Fruit fly (Drosophila melanogaster): ENCODE results near the gene CG9265.

CG9265 gene

DNA sequence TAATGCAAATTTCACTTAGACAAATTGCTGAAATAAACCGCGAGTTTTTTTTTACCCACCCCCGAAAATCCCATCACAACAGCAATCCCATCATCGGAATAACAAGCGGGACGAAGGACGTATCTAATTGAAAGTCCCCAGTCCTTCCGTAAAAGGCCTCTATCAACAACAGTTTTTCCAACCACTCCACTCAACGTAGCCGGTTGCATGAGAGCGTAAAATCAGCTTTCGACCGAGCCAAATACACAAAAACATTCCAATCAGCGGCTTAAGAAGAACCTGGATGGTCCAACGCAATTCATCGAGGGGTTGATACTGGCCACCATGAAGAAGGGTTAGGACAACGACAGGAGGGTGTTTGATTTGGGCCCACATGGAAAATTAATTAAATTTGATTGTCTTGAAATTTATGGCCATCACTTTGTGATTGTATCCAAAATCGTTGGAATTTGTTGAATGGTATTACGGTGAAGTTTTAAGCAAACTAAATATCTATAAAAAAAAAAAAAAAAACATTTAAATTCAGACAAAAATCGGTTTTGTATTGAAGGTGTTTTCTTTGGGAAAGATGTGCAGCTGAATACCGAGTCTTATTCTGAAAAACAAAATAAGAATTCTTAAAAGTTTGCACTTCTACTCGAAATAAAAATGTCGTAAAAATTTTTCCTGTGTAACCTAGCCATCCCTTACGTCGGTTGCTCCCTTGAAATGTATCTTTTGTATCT is 56.6 kb downstream of the CG9265 start (continued):
- peak; percentile 41 for TF ChIP-seq esn (GFP tag; optimal IDR thresholded peaks at IDR 0.05)
- peak; percentile 22 for TF ChIP-seq Hr39 (GFP tag; optimal IDR thresholded peaks at IDR 0.05)
- TF ChIP-seq eg (GFP tag; IDR thresholded peaks at IDR 0.05), result no peak
- peak in 1 of 2 experiments; percentile 17 for TF ChIP-seq salr (GFP tag; optimal IDR thresholded peaks at IDR 0.05)
- peak; percentile 9 for TF ChIP-seq lz (GFP tag; optimal IDR thresholded peaks at IDR 0.05)
- TF ChIP-seq fd85E (GFP tag; optimal IDR thresholded peaks at IDR 0.05), result no peak
- TF ChIP-seq Eip93F (GFP tag; optimal IDR thresholded peaks at IDR 0.05), result no peak
- no peak for TF ChIP-seq CG6276 (GFP tag; optimal IDR thresholded peaks at IDR 0.05)
- TF ChIP-seq dsx (GFP tag; optimal IDR thresholded peaks at IDR 0.05; ENCODE audit: poor library complexity, severe bottlenecking), result no peak
- TF ChIP-seq CG1621 (tag; optimal IDR thresholded peaks at IDR 0.05), result no peak
- TF ChIP-seq CG31627 (GFP tag; optimal IDR thresholded peaks at IDR 0.05), result peak; percentile 1
- peak; percentile 8 for TF ChIP-seq acj6 (GFP tag; optimal IDR thresholded peaks at IDR 0.05)
- TF ChIP-seq CG9139 (GFP tag; optimal IDR thresholded peaks at IDR 0.05), result no peak
- no peak for TF ChIP-seq CG6163 (GFP tag; IDR thresholded peaks at IDR 0.05)
- TF ChIP-seq spab (GFP tag; optimal IDR thresholded peaks at IDR 0.05), result no peak
- peak; percentile 29 for TF ChIP-seq topi (GFP tag; optimal IDR thresholded peaks at IDR 0.05)
- TF ChIP-seq Blimp-1 (GFP tag; optimal IDR thresholded peaks at IDR 0.05), result no peak
- no peak for TF ChIP-seq CG6854 (GFP tag; optimal IDR thresholded peaks at IDR 0.05)
- no peak for TF ChIP-seq Hr4 (GFP tag; optimal IDR thresholded peaks at IDR 0.05)
- TF ChIP-seq CG8319 (GFP tag; optimal IDR thresholded peaks at IDR 0.05), result no peak
- TF ChIP-seq Met (GFP tag; optimal IDR thresholded peaks at IDR 0.05), result peak; percentile 36
- TF ChIP-seq Gug (GFP tag; IDR thresholded peaks at IDR 0.05), result no peak
- peak; percentile 18 for TF ChIP-seq Sox14 (GFP tag; optimal IDR thresholded peaks at IDR 0.05)
- TF ChIP-seq Ets96B (tag; optimal IDR thresholded peaks at IDR 0.05), result peak; percentile 4
- no peak for TF ChIP-seq CG8632 (GFP tag; optimal IDR thresholded peaks at IDR 0.05)
- no peak for TF ChIP-seq fkh (GFP tag; optimal IDR thresholded peaks at IDR 0.05)
- TF ChIP-seq CG6808 (GFP tag; optimal IDR thresholded peaks at IDR 0.05), result no peak
- no peak for TF ChIP-seq CG11294 (GFP tag; IDR thresholded peaks at IDR 0.05)
- no peak for TF ChIP-seq Eip75B (GFP tag; optimal IDR thresholded peaks at IDR 0.05)
- no peak for TF ChIP-seq CG15336 (GFP tag; IDR thresholded peaks at IDR 0.05)
- no peak for TF ChIP-seq CG4318 (GFP tag; optimal IDR thresholded peaks at IDR 0.05)

DNA sequence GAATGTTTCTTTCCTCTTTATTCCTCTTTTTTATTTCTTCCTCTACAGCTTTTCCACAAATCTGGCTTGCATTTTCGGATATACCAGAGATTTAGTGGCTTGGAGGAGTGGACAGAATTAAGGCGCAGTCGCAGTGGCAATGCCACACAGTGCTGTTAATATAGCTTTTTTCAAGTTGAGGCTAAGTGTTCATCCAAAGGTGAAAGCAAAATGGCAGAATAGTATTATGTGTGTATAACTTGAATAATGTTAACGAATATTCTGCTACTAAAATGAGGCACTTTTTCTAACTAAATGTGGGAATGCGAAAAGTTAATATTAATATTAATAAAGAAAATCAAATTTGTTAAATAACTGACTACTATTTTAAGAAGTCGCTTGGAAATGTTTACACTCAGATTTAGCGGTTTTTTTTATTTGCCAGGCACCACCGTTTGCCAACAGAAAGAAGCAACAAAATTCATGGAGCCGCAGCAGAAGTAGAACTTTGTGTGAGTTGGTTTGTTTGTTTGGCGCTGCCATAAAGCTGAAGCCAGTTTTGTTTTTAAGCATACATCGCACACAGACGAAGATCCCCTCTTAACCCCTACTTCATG is 58.1 kb downstream of the CG9265 start:
- TF ChIP-seq CG31627 (GFP tag; optimal IDR thresholded peaks at IDR 0.05) (no peak), Sox14 (GFP tag; optimal IDR thresholded peaks at IDR 0.05) (no peak), CG34406 (GFP tag; optimal IDR thresholded peaks at IDR 0.05) (no peak), fkh (GFP tag; optimal IDR thresholded peaks at IDR 0.05) (no peak), Sox15 (GFP tag; optimal IDR thresholded peaks at IDR 0.05) (no peak), topi (GFP tag; optimal IDR thresholded peaks at IDR 0.05) (no peak), acj6 (GFP tag; optimal IDR thresholded peaks at IDR 0.05) (no peak), CG11294 (GFP tag; IDR thresholded peaks at IDR 0.05) (no peak), salr (GFP tag; optimal IDR thresholded peaks at IDR 0.05) (no peak), eg (GFP tag; IDR thresholded peaks at IDR 0.05) (no peak), CG32006 (GFP tag; optimal IDR thresholded peaks at IDR 0.05) (peak; percentile 17), CG10669 (GFP tag; optimal IDR thresholded peaks at IDR 0.05) (peak; percentile 7), achi (GFP tag; optimal IDR thresholded peaks at IDR 0.05) (no peak), CG11902 (GFP tag; optimal IDR thresholded peaks at IDR 0.05) (no peak), dsx (GFP tag; optimal IDR thresholded peaks at IDR 0.05; ENCODE audit: poor library complexity, severe bottlenecking) (peak; percentile 19), Hr4 (GFP tag; optimal IDR thresholded peaks at IDR 0.05) (no peak), Hr38 (GFP tag; optimal IDR thresholded peaks at IDR 0.05) (no peak), vri (GFP tag; optimal IDR thresholded peaks at IDR 0.05) (no peak), CG3032 (tag; optimal IDR thresholded peaks at IDR 0.05) (peak; percentile 26), Ets96B (tag; optimal IDR thresholded peaks at IDR 0.05) (peak; percentile 5), fd85E (GFP tag; optimal IDR thresholded peaks at IDR 0.05) (no peak), CG6276 (GFP tag; optimal IDR thresholded peaks at IDR 0.05) (no peak), Eip78C (GFP tag) (peak; percentile 65), lz (GFP tag; optimal IDR thresholded peaks at IDR 0.05) (no peak), CG4318 (GFP tag; optimal IDR thresholded peaks at IDR 0.05) (no peak), CG9139 (GFP tag; optimal IDR thresholded peaks at IDR 0.05) (no peak), CG8119 (GFP tag; IDR thresholded peaks at IDR 0.05) (no peak), CG1621 (tag; optimal IDR thresholded peaks at IDR 0.05) (no peak), Gug (GFP tag; IDR thresholded peaks at IDR 0.05) (no peak), CG7368 (GFP tag; optimal IDR thresholded peaks at IDR 0.05) (no peak), Ets21C (GFP tag; optimal IDR thresholded peaks at IDR 0.05) (no peak), Eip93F (GFP tag; optimal IDR thresholded peaks at IDR 0.05) (no peak), CG15336 (GFP tag; IDR thresholded peaks at IDR 0.05) (no peak), Eip75B (GFP tag; optimal IDR thresholded peaks at IDR 0.05) (no peak), ss (GFP tag; optimal IDR thresholded peaks at IDR 0.05) (no peak)
